Fruit fly (Drosophila melanogaster): ENCODE data around the gene Ugt302E1.

DNA sequence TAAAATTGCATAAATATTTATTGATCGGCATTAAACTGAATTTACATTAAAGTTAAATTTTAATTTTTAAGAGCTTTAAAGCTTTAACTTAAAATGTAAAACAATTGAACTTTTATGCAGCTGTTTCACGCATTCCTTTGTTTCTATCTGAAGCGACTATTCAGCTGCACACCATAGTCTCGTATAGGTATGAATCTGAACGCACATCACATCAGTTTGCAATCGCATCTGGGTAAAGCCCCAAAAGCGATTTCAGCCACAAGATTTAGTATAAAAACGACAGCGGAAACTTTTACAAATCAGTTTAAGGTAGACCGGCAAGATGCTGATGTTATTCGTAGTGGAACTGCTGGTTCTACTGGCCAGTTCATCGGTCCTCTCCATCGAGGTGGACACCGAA is 6.5 kb downstream of the Ugt302E1 start, which contains the start of gene CG4757:
- TF ChIP-seq Rel (GFP tag; optimal IDR thresholded peaks at IDR 0.05) (no peak), Rel (tag; optimal IDR thresholded peaks at IDR 0.05) (no peak), usp (GFP tag; optimal IDR thresholded peaks at IDR 0.05) (no peak), dsf (GFP tag; optimal IDR thresholded peaks at IDR 0.05; ENCODE audit: borderline replicate concordance) (no peak), sv (GFP tag; optimal IDR thresholded peaks at IDR 0.05) (no peak), lola (GFP tag; optimal IDR thresholded peaks at IDR 0.05) (no peak)
